Worm (Caenorhabditis elegans): ENCODE measurements around the gene B0302.5.

DNA sequence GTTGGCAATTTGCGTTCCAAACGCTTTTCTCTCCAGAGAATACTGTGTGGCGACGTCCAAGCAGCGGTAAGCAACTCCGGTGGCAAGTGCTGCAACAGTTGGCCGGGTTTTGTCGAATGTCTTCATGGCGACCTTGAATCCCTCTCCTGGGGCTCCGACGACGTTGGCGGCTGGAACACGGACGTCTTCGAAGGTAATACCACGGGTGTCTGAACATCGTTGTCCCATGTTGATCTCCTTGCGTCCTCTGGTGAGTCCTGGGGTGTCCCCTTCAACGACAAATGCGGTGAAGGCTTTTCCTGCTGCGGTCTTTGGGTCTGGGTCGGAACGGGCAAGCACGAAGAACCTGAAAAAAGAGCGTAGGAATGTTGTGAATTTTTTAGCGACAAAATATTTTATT lies 20.8 kb upstream of the B0302.5 start:
- TF ChIP-seq skn-1 (tag; optimal IDR thresholded peaks at IDR 0.05) = no peak
- no peak for TF ChIP-seq nhr-237 (tag; optimal IDR thresholded peaks at IDR 0.05)
- TF ChIP-seq fos-1 (tag; optimal IDR thresholded peaks at IDR 0.05) = no peak
- TF ChIP-seq ztf-11 (tag; optimal IDR thresholded peaks at IDR 0.05) = no peak
